Worm (Caenorhabditis elegans) whole organism, midembryonic: ENCODE results near the gene EGAP5.1.

ENCODE experiments used
- flt-1 ChIP-seq: fragments of 200-800 bp; sonication (Bioruptor generic); IDR thresholded peaks from 2 replicates; pipeline ENCODE4 v1.3.6; 2022; ENCODE audit warnings: missing genetic modification characterization, missing compliant biosample characterization
- klf-2 ChIP-seq: fragments of 200-800 bp; sonication (Bioruptor generic); conservative IDR thresholded peaks from 2 replicates; pipeline ENCODE4 v1.3.6; 2022; ENCODE audit warnings: missing genetic modification reagents, missing genetic modification characterization, missing compliant biosample characterization
- ztf-23 ChIP-seq: fragments of 200-800 bp; sonication (Bioruptor generic); IDR thresholded peaks from 2 replicates; pipeline ENCODE4 v1.3.6; 2022; ENCODE audit warnings: missing genetic modification reagents, missing genetic modification characterization, missing compliant biosample characterization
- ztf-29 ChIP-seq: fragments of 200-800 bp; sonication (Bioruptor generic); IDR thresholded peaks from 2 replicates; pipeline ENCODE4 v1.3.6; 2022; ENCODE audit warnings: missing genetic modification reagents, missing genetic modification characterization, missing compliant biosample characterization

DNA sequence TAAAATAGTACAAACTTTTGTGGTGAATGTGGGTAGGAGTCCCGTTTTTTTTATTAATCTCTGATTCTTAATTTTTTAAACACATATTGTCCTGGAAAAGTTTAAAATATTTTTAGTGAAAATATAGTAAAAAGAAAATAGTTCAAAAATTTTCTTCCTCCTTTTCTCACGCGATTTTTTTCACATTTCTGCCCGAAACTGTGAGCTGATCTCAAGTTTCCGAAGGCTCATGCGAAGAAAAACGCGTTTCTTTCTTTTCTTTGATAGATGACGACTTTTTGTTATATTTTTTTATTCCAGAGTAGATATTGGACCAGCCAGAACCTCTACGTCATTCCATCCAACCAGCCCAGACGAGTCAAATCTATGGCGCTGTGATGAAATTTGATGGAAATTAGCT, 21.1 kb downstream of the EGAP5.1 start, which contains the start of gene T03G11.9:
- TF ChIP-seq klf-2 (GFP tag; lab: Robert Waterston, UW), result no peak
- TF ChIP-seq flt-1 (GFP tag; lab: Robert Waterston, UW), result no peak
- TF ChIP-seq ztf-29 (GFP tag; lab: Robert Waterston, UW), result no peak
- no peak for TF ChIP-seq ztf-23
